Worm (Caenorhabditis elegans) whole organism, late embryonic: ENCODE measurements around the gene nhr-18.

ENCODE experiments used
- C08G9.2 ChIP-seq: sonication (generic microtip); optimal IDR thresholded peaks from 2 replicates; lab custom pipeline; 2016; ENCODE audit warnings: mild to moderate bottlenecking, missing genetic modification characterization, moderate library complexity, missing compliant biosample characterization
- F13H6.1 ChIP-seq: sonication (generic microtip); optimal IDR thresholded peaks from 2 replicates; lab custom pipeline; 2016; ENCODE audit warnings: missing genetic modification characterization, missing compliant biosample characterization
- K02D7.2 ChIP-seq: sonication (generic microtip); optimal IDR thresholded peaks from 2 replicates; lab custom pipeline; 2017; ENCODE audit warnings: mild to moderate bottlenecking, missing genetic modification characterization, missing compliant biosample characterization
- K09A11.1 ChIP-seq: sonication (generic microtip); optimal IDR thresholded peaks from 2 replicates; lab custom pipeline; 2017; ENCODE audit warnings: antibody characterized with exemption, mild to moderate bottlenecking, missing genetic modification characterization, missing compliant biosample characterization; ENCODE audit not compliant: insufficient read depth
- T23F11.4 ChIP-seq: fragments of 200-800 bp; sonication (Bioruptor generic); optimal IDR thresholded peaks from 2 replicates; lab custom pipeline; 2018; ENCODE audit warnings: mild to moderate bottlenecking, missing genetic modification characterization, missing compliant biosample characterization
- Y22D7AL.16 ChIP-seq: sonication (generic microtip); optimal IDR thresholded peaks from 2 replicates; lab custom pipeline; 2016; ENCODE audit warnings: missing genetic modification characterization, missing compliant biosample characterization
- ahr-1 ChIP-seq: sonication (generic microtip); optimal IDR thresholded peaks from 2 replicates; lab custom pipeline; 2016; ENCODE audit warnings: missing genetic modification characterization, missing compliant biosample characterization
- ama-1 ChIP-seq: fragments of 150-350 bp; optimal IDR thresholded peaks from 2 replicates; lab custom pipeline; 2014
- ceh-19 ChIP-seq: fragments of 200-800 bp; sonication (Bioruptor generic); optimal IDR thresholded peaks from 2 replicates; lab custom pipeline; 2018; ENCODE audit warnings: mild to moderate bottlenecking, missing genetic modification characterization, missing compliant biosample characterization
- ceh-2 ChIP-seq: sonication (generic microtip); optimal IDR thresholded peaks from 2 replicates; lab custom pipeline; 2016; ENCODE audit warnings: missing genotype, missing genetic modification characterization, missing compliant biosample characterization
- ceh-24 ChIP-seq: sonication (generic microtip); optimal IDR thresholded peaks from 2 replicates; lab custom pipeline; 2016; ENCODE audit warnings: mild to moderate bottlenecking, missing genetic modification characterization, missing compliant biosample characterization
- ceh-30 ChIP-seq: fragments of 150-350 bp; optimal IDR thresholded peaks from 2 replicates; lab custom pipeline; 2014; ENCODE audit warnings: missing biosample characterization, missing genetic modification characterization
- ceh-31 ChIP-seq: sonication (generic microtip); optimal IDR thresholded peaks from 2 replicates; lab custom pipeline; 2016; ENCODE audit warnings: missing genetic modification characterization, missing compliant biosample characterization
- ceh-34 ChIP-seq: sonication (generic microtip); optimal IDR thresholded peaks from 2 replicates; lab custom pipeline; 2016; ENCODE audit warnings: mild to moderate bottlenecking, missing genetic modification characterization, missing compliant biosample characterization
- ceh-48 ChIP-seq: sonication (generic microtip); optimal IDR thresholded peaks from 2 replicates; lab custom pipeline; 2016; ENCODE audit warnings: missing genetic modification characterization, inconsistent platforms, missing compliant biosample characterization
- dmd-4 ChIP-seq: sonication (generic microtip); optimal IDR thresholded peaks from 2 replicates; lab custom pipeline; 2016; ENCODE audit warnings: borderline replicate concordance, missing genetic modification characterization, missing compliant biosample characterization
- elt-2 ChIP-seq: sonication (generic microtip); optimal IDR thresholded peaks from 2 replicates; lab custom pipeline; 2016; ENCODE audit warnings: missing genetic modification reagents, missing genetic modification characterization, missing compliant biosample characterization
- elt-4 ChIP-seq: sonication (generic microtip); optimal IDR thresholded peaks from 2 replicates; lab custom pipeline; 2016; ENCODE audit warnings: missing genetic modification characterization, missing compliant biosample characterization
- ets-4 ChIP-seq: sonication (generic microtip); optimal IDR thresholded peaks from 2 replicates; lab custom pipeline; 2016; ENCODE audit warnings: missing genetic modification characterization, missing compliant biosample characterization
- eyg-1 ChIP-seq: sonication (generic microtip); optimal IDR thresholded peaks from 2 replicates; lab custom pipeline; 2016; ENCODE audit warnings: missing genotype, missing genetic modification characterization, missing compliant biosample characterization
- fax-1 ChIP-seq: sonication (generic microtip); optimal IDR thresholded peaks from 2 replicates; lab custom pipeline; 2016; ENCODE audit warnings: missing genotype, missing genetic modification characterization, missing compliant biosample characterization
- fkh-10 ChIP-seq: fragments of 150-350 bp; optimal IDR thresholded peaks from 2 replicates; lab custom pipeline; 2014; ENCODE audit warnings: missing biosample characterization, missing genetic modification reagents, missing genetic modification characterization
- fkh-6 ChIP-seq: sonication (generic microtip); optimal IDR thresholded peaks from 2 replicates; lab custom pipeline; 2016; ENCODE audit warnings: missing genetic modification characterization, missing compliant biosample characterization
- hlh-13 ChIP-seq: fragments of 200-800 bp; sonication (Bioruptor generic); optimal IDR thresholded peaks from 2 replicates; lab custom pipeline; 2018; ENCODE audit warnings: mild to moderate bottlenecking, missing genetic modification characterization, missing compliant biosample characterization
- hlh-15 ChIP-seq: sonication (generic microtip); optimal IDR thresholded peaks from 2 replicates; lab custom pipeline; 2016; ENCODE audit warnings: missing genetic modification characterization, missing compliant biosample characterization
- hlh-30 ChIP-seq: sonication (generic microtip); optimal IDR thresholded peaks from 2 replicates; lab custom pipeline; 2017; ENCODE audit warnings: antibody characterized with exemption, missing genetic modification characterization, missing compliant biosample characterization; ENCODE audit not compliant: insufficient read depth
- lim-6 ChIP-seq: sonication (generic microtip); optimal IDR thresholded peaks from 2 replicates; lab custom pipeline; 2016; ENCODE audit warnings: missing genetic modification characterization, missing compliant biosample characterization
- lin-11 ChIP-seq: fragments of 200-800 bp; sonication (Bioruptor generic); optimal IDR thresholded peaks from 2 replicates; lab custom pipeline; 2018; ENCODE audit warnings: mild to moderate bottlenecking, missing genetic modification characterization, missing compliant biosample characterization
- madf-2 ChIP-seq: sonication (generic microtip); optimal IDR thresholded peaks from 2 replicates; lab custom pipeline; 2017; ENCODE audit warnings: missing genetic modification characterization, missing compliant biosample characterization
- mec-3 ChIP-seq: sonication (generic microtip); optimal IDR thresholded peaks from 2 replicates; lab custom pipeline; 2016; ENCODE audit warnings: borderline replicate concordance, missing genetic modification characterization, missing compliant biosample characterization
- nfya-1 ChIP-seq: sonication (generic microtip); optimal IDR thresholded peaks from 2 replicates; lab custom pipeline; 2017; ENCODE audit warnings: missing genetic modification characterization, mild to moderate bottlenecking, missing compliant biosample characterization, antibody characterized with exemption, moderate library complexity
- pat-9 ChIP-seq: fragments of 200-800 bp; sonication (Bioruptor generic); optimal IDR thresholded peaks from 2 replicates; lab custom pipeline; 2018; ENCODE audit warnings: mild to moderate bottlenecking, missing genetic modification characterization, moderate library complexity, missing compliant biosample characterization
- pha-2 ChIP-seq: sonication (generic microtip); optimal IDR thresholded peaks from 2 replicates; lab custom pipeline; 2017; ENCODE audit warnings: mild to moderate bottlenecking, missing genetic modification characterization, missing compliant biosample characterization
- pha-4 ChIP-seq: fragments of 150-350 bp; optimal IDR thresholded peaks from 2 replicates; lab custom pipeline; 2018; ENCODE audit warnings: missing biosample characterization, missing genetic modification reagents, missing genetic modification characterization
- pqm-1 ChIP-seq: sonication (generic microtip); optimal IDR thresholded peaks from 2 replicates; lab custom pipeline; 2016; ENCODE audit warnings: missing genetic modification characterization, missing compliant biosample characterization
- pros-1 ChIP-seq: fragments of 150-350 bp; optimal IDR thresholded peaks from 2 replicates; lab custom pipeline; 2014; ENCODE audit warnings: missing biosample characterization, missing genetic modification reagents, missing genetic modification characterization
- ref-2 ChIP-seq: sonication (generic microtip); optimal IDR thresholded peaks from 2 replicates; lab custom pipeline; 2016; ENCODE audit warnings: missing genetic modification characterization, missing compliant biosample characterization
- rnt-1 ChIP-seq: sonication (generic microtip); optimal IDR thresholded peaks from 2 replicates; lab custom pipeline; 2016; ENCODE audit warnings: missing genetic modification characterization, missing compliant biosample characterization
- syd-9 ChIP-seq: sonication (generic microtip); optimal IDR thresholded peaks from 2 replicates; lab custom pipeline; 2016; ENCODE audit warnings: mild to moderate bottlenecking, missing genetic modification characterization, moderate library complexity, missing compliant biosample characterization
- tbx-7 ChIP-seq: sonication (generic microtip); optimal IDR thresholded peaks from 2 replicates; lab custom pipeline; 2016; ENCODE audit warnings: missing genotype, missing genetic modification characterization, missing compliant biosample characterization
- ttx-3 ChIP-seq: sonication (generic microtip); optimal IDR thresholded peaks from 2 replicates; lab custom pipeline; 2016; ENCODE audit warnings: missing genetic modification reagents, missing genetic modification characterization, missing compliant biosample characterization
- unc-3 ChIP-seq, 2 experiments: fragments of 200-800 bp in 1 of 2; sonication (Bioruptor generic) in 1 of 2; sonication (generic microtip) in 1 of 2; conservative IDR thresholded peaks in 1 of 2; optimal IDR thresholded peaks in 1 of 2; 2 replicates each; pipeline versions ENCODE4 v1.3.6 to Lab custom; 2016 to 2022; ENCODE audit warnings: missing compliant biosample characterization in 2 of 2, missing genetic modification characterization in 2 of 2, missing genetic modification reagents in 1 of 2
- unc-42 ChIP-seq: sonication (generic microtip); optimal IDR thresholded peaks from 2 replicates; lab custom pipeline; 2016; ENCODE audit warnings: missing genotype, missing genetic modification characterization, missing compliant biosample characterization
- unc-86 ChIP-seq: sonication (generic microtip); optimal IDR thresholded peaks from 2 replicates; lab custom pipeline; 2016; ENCODE audit warnings: missing genetic modification characterization, missing compliant biosample characterization
- ztf-16 ChIP-seq: sonication (generic microtip); optimal IDR thresholded peaks from 2 replicates; lab custom pipeline; 2017; ENCODE audit warnings: missing genetic modification characterization, missing compliant biosample characterization

Gene nhr-18

DNA sequence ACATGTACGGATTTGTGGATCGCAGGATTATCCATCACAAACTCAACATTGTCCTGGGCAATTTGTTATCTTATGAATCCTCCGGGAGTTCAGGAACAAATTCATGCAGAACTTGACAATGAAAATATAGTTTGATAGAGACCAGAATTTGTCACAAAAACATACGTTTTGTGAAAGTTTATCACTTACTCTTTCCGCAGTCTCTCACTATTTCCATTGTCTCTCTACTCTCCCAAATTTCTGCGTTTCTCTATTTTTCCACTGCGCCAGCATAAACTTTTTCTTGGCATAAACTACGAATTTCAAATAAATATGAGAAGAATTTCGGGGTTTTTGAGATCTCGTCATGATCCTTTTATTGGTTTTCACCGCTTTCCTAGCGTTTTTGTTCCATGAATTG lies 15.6 kb downstream of the nhr-18 start, which contains the start of gene cyp-33C3:
cyp-33C3 (plus strand) TSS at position 149 of the 400 bp plus-strand sequence.
- TF ChIP-seq ceh-19 (GFP tag; lab: Kevin White, UChicago) (no peak), madf-2 (tag; lab: Kevin White, UChicago) (no peak), unc-42 (tag; lab: Kevin White, UChicago) (no peak), ref-2 (tag; lab: Kevin White, UChicago) (no peak), ztf-16 (tag; lab: Kevin White, UChicago) (no peak), C08G9.2 (tag; lab: Kevin White, UChicago) (no peak), ceh-48 (tag; lab: Kevin White, UChicago) (no peak), ttx-3 (no peak), Y22D7AL.16 (tag; lab: Kevin White, UChicago) (no peak), tbx-7 (tag; lab: Kevin White, UChicago) (no peak), fkh-10 (no peak), pros-1 (tag; lab: Kevin White, UChicago) (no peak), dmd-4 (no peak), nfya-1 (tag; lab: Kevin White, UChicago) (no peak), fkh-6 (tag; lab: Kevin White, UChicago) (no peak), ceh-34 (no peak), hlh-13 (GFP tag; lab: Kevin White, UChicago) (no peak), unc-3 (GFP tag; conservative IDR thresholded peaks at IDR 0.05; lab: Robert Waterston, UW) (no peak), unc-3 (tag; optimal IDR thresholded peaks at IDR 0.05; lab: Kevin White, UChicago) (no peak)
- TF ChIP-seq, all 69 proteins: peak for 0

DNA sequence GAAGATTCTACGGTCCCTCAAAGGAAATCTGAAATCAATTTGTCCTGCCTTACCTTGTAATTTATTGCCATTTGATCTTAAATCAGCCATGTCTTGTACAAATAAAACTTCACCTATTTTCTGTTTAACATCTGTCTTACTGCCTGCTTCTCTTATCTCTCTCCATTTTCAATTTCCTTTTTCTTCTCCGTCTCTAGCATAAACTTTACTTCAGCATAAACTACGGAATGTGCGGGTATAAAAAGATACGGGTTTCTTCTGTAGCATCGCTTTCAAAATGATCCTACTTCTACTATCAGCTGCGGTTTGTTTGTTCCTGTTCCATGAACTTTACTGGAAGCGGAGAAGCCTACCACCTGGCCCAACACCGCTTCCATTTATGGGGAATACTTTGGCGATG lies 17.7 kb downstream of the nhr-18 start, which contains the start of gene cyp-33C5:
cyp-33C5 (plus strand) TSS at position 254 of the 400 bp plus-strand sequence.
- TF ChIP-seq pha-4: no peak
- TF ChIP-seq mec-3: no peak
- no peak for TF ChIP-seq ceh-2 (tag; lab: Kevin White, UChicago)
- TF ChIP-seq fax-1 (tag; lab: Kevin White, UChicago): no peak
- no peak for TF ChIP-seq T23F11.4 (GFP tag; lab: Kevin White, UChicago)
- TF ChIP-seq fkh-10: no peak
- no peak for TF ChIP-seq K09A11.1 (tag; lab: Kevin White, UChicago)
- TF ChIP-seq lim-6 (tag; lab: Kevin White, UChicago): no peak
- TF ChIP-seq hlh-13 (GFP tag; lab: Kevin White, UChicago): no peak
- no peak for TF ChIP-seq ceh-31 (tag; lab: Kevin White, UChicago)
- TF ChIP-seq ceh-24 (tag; lab: Kevin White, UChicago): no peak
- TF ChIP-seq ceh-30 (tag; lab: Kevin White, UChicago): no peak
- no peak for TF ChIP-seq elt-2
- TF ChIP-seq pqm-1 (tag; lab: Kevin White, UChicago): no peak
- no peak for TF ChIP-seq unc-86 (tag; lab: Kevin White, UChicago)

DNA sequence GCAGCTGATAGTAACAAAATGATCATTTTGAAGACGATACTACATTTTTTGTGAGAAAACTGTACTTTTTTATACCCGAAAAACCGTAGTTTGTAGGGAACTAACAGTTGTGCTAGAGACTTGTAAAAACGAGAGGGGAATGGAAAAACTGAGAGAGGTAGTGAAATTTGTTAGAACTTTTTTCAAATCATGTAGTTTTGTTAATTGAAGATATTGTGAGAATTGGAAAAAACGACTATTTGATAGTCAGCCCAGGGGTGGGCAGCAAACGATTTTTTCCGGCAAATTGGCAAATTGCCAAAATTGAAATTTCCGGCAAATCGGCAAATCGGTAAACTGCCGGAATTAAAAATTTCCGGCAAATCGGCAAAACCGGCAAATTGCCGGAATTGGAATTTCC lies 22.3 kb downstream of the nhr-18 start, which contains the start of gene cyp-33C6:
cyp-33C6 (minus strand) TSS at position 101 of the 400 bp plus-strand sequence.
- no peak for TF ChIP-seq tbx-7 (tag; lab: Kevin White, UChicago)
- TF ChIP-seq pha-2 (tag; lab: Kevin White, UChicago): no peak
- TF ChIP-seq ceh-34: no peak
- TF ChIP-seq Y22D7AL.16 (tag; lab: Kevin White, UChicago): no peak
- TF ChIP-seq ets-4 (tag; lab: Kevin White, UChicago): no peak
- TF ChIP-seq fkh-10: no peak
- no peak for TF ChIP-seq unc-42 (tag; lab: Kevin White, UChicago)
- TF ChIP-seq hlh-15 (tag; lab: Kevin White, UChicago): no peak
- no peak for TF ChIP-seq K02D7.2
- no peak for TF ChIP-seq ref-2 (tag; lab: Kevin White, UChicago)
- TF ChIP-seq, all 69 proteins: peak for 0

DNA sequence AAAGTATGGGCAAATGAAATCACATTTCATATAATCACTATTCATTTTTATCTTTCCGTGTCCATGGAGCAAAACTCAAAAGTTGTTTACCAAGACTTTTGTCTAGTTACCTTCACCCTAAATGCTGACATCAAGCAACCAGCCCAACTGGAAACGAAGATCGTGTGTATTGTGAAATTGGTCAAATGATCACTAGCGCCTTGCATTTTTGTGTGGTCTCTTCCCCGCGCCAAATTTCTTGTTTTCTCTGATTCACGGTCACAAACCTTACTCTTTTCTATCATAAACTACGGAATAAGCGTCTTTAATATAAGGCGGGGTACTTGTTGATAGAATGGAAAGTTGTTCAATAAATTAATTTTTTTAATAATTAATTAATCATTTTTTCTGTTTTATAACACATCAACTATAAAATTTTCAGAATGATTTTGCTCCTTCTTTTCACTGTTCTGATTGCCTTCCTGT lies 23.2 kb downstream of the nhr-18 start, which contains the start of gene cyp-33C7:
cyp-33C7 (plus strand) TSS at position 415 of the 465 bp plus-strand sequence.
- TF ChIP-seq ahr-1 (tag; lab: Kevin White, UChicago) (no peak), ceh-24 (tag; lab: Kevin White, UChicago) (no peak), nfya-1 (tag; lab: Kevin White, UChicago) (no peak), mec-3 (no peak), K09A11.1 (tag; lab: Kevin White, UChicago) (no peak), lin-11 (tag; lab: Kevin White, UChicago) (no peak), pat-9 (tag; lab: Kevin White, UChicago) (no peak), ceh-19 (GFP tag; lab: Kevin White, UChicago) (no peak), ets-4 (tag; lab: Kevin White, UChicago) (no peak), rnt-1 (tag; lab: Kevin White, UChicago) (no peak), ama-1 (lab: Kevin White, UChicago) (no peak), elt-4 (tag; lab: Kevin White, UChicago) (no peak), F13H6.1 (tag; lab: Kevin White, UChicago) (no peak), eyg-1 (tag; lab: Kevin White, UChicago) (no peak), syd-9 (tag; lab: Kevin White, UChicago) (no peak), hlh-30 (no peak), pha-4 (no peak), ceh-30 (tag; lab: Kevin White, UChicago) (no peak)
